Worm (Caenorhabditis elegans): ENCODE data around the gene mrps-17.

DNA sequence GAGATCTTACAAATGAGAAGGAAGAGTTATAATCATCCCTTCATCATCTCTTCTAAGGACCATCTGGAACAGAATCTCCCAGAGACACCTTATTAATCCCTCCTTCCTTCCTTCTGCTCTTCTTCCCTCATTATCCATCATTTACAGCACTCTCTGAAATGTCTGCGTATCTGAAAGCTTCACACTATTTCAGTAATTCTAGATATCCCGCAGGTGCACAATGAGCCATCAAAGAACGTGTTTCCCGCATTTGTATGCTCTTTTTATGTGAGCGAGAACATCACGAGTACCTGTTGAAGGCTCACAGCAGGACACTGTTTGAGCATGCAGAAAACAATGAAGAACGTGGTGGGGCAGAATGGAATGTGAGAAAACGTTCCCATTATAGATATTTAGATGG lies 44.8 kb upstream of the mrps-17 start:
- TF ChIP-seq lsy-2 (tag; optimal IDR thresholded peaks at IDR 0.05) (no peak), jun-1 (tag; optimal IDR thresholded peaks at IDR 0.05) (no peak), unc-130 (tag; optimal IDR thresholded peaks at IDR 0.05) (no peak), skn-1 (tag; optimal IDR thresholded peaks at IDR 0.05) (no peak), ceh-63 (GFP tag; optimal IDR thresholded peaks at IDR 0.05) (no peak), fkh-8 (tag; optimal IDR thresholded peaks at IDR 0.05) (no peak)

Data from whole organism, L1 larva.